Fruit fly (Drosophila melanogaster) whole organism, embryonic: ENCODE measurements around the gene E2f2.

Source experiments
- Ada2b ChIP-seq: fragments of 200-800 bp; sonication (Bioruptor generic); IDR thresholded peaks from 2 replicates; pipeline ENCODE4 v1.3.6; 2022; ENCODE audit warnings: missing biosample characterization, missing genetic modification characterization
- Adf1 ChIP-seq: fragments of 200-800 bp; sonication (Bioruptor generic); IDR thresholded peaks from 2 replicates; pipeline ENCODE4 v1.3.6; 2022; ENCODE audit warnings: missing biosample characterization, missing genetic modification characterization
- BEAF-32 ChIP-seq: fragments of 200-800 bp; sonication (Bioruptor generic); optimal IDR thresholded peaks from 3 replicates; lab custom pipeline; 2017; ENCODE audit warnings: missing biosample characterization, missing genetic modification characterization, mild to moderate bottlenecking, moderate library complexity, missing genetic modification reagents
- BtbVII ChIP-seq: fragments of 200-800 bp; sonication (Bioruptor generic); optimal IDR thresholded peaks from 3 replicates; lab custom pipeline; 2017; ENCODE audit warnings: missing biosample characterization, mild to moderate bottlenecking, missing genetic modification characterization
- CG12219 ChIP-seq: fragments of 200-800 bp; sonication (Bioruptor generic); optimal IDR thresholded peaks from 3 replicates; lab custom pipeline; 2018; ENCODE audit warnings: missing biosample characterization, mild to moderate bottlenecking, missing genetic modification characterization
- CG13287 ChIP-seq: fragments of 200-800 bp; sonication (Bioruptor generic); IDR thresholded peaks from 2 replicates; pipeline ENCODE4 v1.3.6; 2022; ENCODE audit warnings: missing biosample characterization, missing genetic modification characterization; ENCODE audit not compliant: partially characterized antibody
- CG13894 ChIP-seq: fragments of 200-800 bp; sonication (Bioruptor generic); optimal IDR thresholded peaks from 3 replicates; lab custom pipeline; 2018; ENCODE audit warnings: missing biosample characterization, mild to moderate bottlenecking, missing genetic modification characterization, moderate library complexity
- CG14710 ChIP-seq: fragments of 200-800 bp; sonication (Bioruptor generic); optimal IDR thresholded peaks from 3 replicates; lab custom pipeline; 2019; ENCODE audit warnings: missing biosample characterization, mild to moderate bottlenecking, missing genetic modification characterization, moderate library complexity
- CG16779 ChIP-seq: fragments of 200-800 bp; sonication (Bioruptor generic); IDR thresholded peaks from 2 replicates; pipeline ENCODE4 v1.3.6; 2022; ENCODE audit warnings: missing biosample characterization, missing genetic modification characterization
- CG16815 ChIP-seq: fragments of 200-800 bp; sonication (Bioruptor generic); optimal IDR thresholded peaks from 3 replicates; lab custom pipeline; 2017; ENCODE audit warnings: missing biosample characterization, mild to moderate bottlenecking, missing genetic modification characterization
- CG17568 ChIP-seq: fragments of 200-800 bp; sonication (Bioruptor generic); optimal IDR thresholded peaks from 2 replicates; lab custom pipeline; 2018; ENCODE audit warnings: missing biosample characterization, mild to moderate bottlenecking, missing genetic modification characterization, moderate library complexity
- CG17912 ChIP-seq: fragments of 200-800 bp; sonication (Bioruptor generic); optimal IDR thresholded peaks from 2 replicates; lab custom pipeline; 2018; ENCODE audit warnings: missing biosample characterization, mild to moderate bottlenecking, missing genetic modification characterization
- CG2678 ChIP-seq: fragments of 200-800 bp; sonication (Bioruptor generic); optimal IDR thresholded peaks from 3 replicates; lab custom pipeline; 2019; ENCODE audit warnings: missing biosample characterization, mild to moderate bottlenecking, missing genetic modification characterization, moderate library complexity
- CG2712 ChIP-seq: fragments of 200-800 bp; optimal IDR thresholded peaks from 3 replicates; lab custom pipeline; 2019; ENCODE audit warnings: missing biosample characterization, mild to moderate bottlenecking, missing genetic modification characterization, moderate library complexity
- CG2889 ChIP-seq: fragments of 200-800 bp; sonication (Bioruptor generic); IDR thresholded peaks from 3 replicates; pipeline ENCODE4 v1.3.6; 2022; ENCODE audit warnings: missing biosample characterization, missing genetic modification characterization
- CG31365 ChIP-seq: fragments of 200-800 bp; sonication (Bioruptor generic); optimal IDR thresholded peaks from 2 replicates; lab custom pipeline; 2018; ENCODE audit warnings: missing biosample characterization, mild to moderate bottlenecking, missing genetic modification characterization
- CG34376 ChIP-seq: fragments of 200-800 bp; sonication (Bioruptor generic); optimal IDR thresholded peaks from 2 replicates; lab custom pipeline; 2018; ENCODE audit warnings: missing biosample characterization, mild to moderate bottlenecking, missing genetic modification characterization
- CG6175 ChIP-seq: fragments of 200-800 bp; sonication (Bioruptor generic); IDR thresholded peaks from 3 replicates; pipeline ENCODE4 v1.3.6; 2022; ENCODE audit warnings: missing biosample characterization, missing genetic modification characterization
- CG6813 ChIP-seq: fragments of 200-800 bp; sonication (Bioruptor generic); optimal IDR thresholded peaks from 2 replicates; lab custom pipeline; 2017; ENCODE audit warnings: missing biosample characterization, missing genetic modification characterization, mild to moderate bottlenecking, moderate library complexity, missing genetic modification reagents
- CG7745 ChIP-seq: fragments of 200-800 bp; sonication (Bioruptor generic); optimal IDR thresholded peaks from 2 replicates; lab custom pipeline; 2018; ENCODE audit warnings: missing biosample characterization, mild to moderate bottlenecking, missing genetic modification characterization, moderate library complexity
- CG8290 ChIP-seq, 3 experiments: fragments of 200-800 bp; sonication (Bioruptor generic); optimal IDR thresholded peaks; 2 replicates each; lab custom pipeline; 2016 to 2019; ENCODE audit warnings: missing biosample characterization in 3 of 3, missing genetic modification characterization in 3 of 3, mild to moderate bottlenecking in 2 of 3, moderate library complexity in 1 of 3
- CG9437 ChIP-seq: fragments of 200-800 bp; sonication (Bioruptor generic); optimal IDR thresholded peaks from 2 replicates; lab custom pipeline; 2018; ENCODE audit warnings: missing biosample characterization, mild to moderate bottlenecking, missing genetic modification characterization
- CG9797 ChIP-seq: fragments of 200-800 bp; sonication (Bioruptor generic); optimal IDR thresholded peaks from 3 replicates; lab custom pipeline; 2018; ENCODE audit warnings: missing biosample characterization, mild to moderate bottlenecking, missing genetic modification characterization
- CG9876 ChIP-seq: fragments of 200-800 bp; sonication (Bioruptor generic); optimal IDR thresholded peaks from 2 replicates; lab custom pipeline; 2016; ENCODE audit warnings: missing biosample characterization, missing genetic modification characterization
- Doc2 ChIP-seq: fragments of 200-800 bp; sonication (Bioruptor generic); IDR thresholded peaks from 2 replicates; pipeline ENCODE4 v1.3.6; 2022; ENCODE audit warnings: missing biosample characterization, missing genetic modification characterization
- E2f2 ChIP-seq: fragments of 200-800 bp; sonication (Bioruptor generic); IDR thresholded peaks from 2 replicates; pipeline ENCODE4 v1.3.6; 2022; ENCODE audit warnings: missing biosample characterization, missing genetic modification characterization
- Fer1 ChIP-seq: fragments of 200-800 bp; sonication (Bioruptor generic); optimal IDR thresholded peaks from 2 replicates; lab custom pipeline; 2017; ENCODE audit warnings: missing biosample characterization, mild to moderate bottlenecking, missing genetic modification characterization
- H15 ChIP-seq: fragments of 200-800 bp; sonication (Bioruptor generic); IDR thresholded peaks from 3 replicates; pipeline ENCODE4 v1.3.6; 2022; ENCODE audit warnings: missing biosample characterization, missing genetic modification characterization
- Nf-YC ChIP-seq: fragments of 200-800 bp; optimal IDR thresholded peaks from 3 replicates; lab custom pipeline; 2019; ENCODE audit warnings: missing biosample characterization, mild to moderate bottlenecking, missing genetic modification characterization, moderate library complexity
- Optix ChIP-seq: fragments of 200-800 bp; sonication (Bioruptor generic); IDR thresholded peaks from 3 replicates; pipeline ENCODE4 v1.3.6; 2022; ENCODE audit warnings: missing biosample characterization, missing genetic modification characterization
- Pdp1 ChIP-seq, 2 experiments: fragments of 200-800 bp; sonication (Bioruptor generic); optimal IDR thresholded peaks; 3 replicates each; lab custom pipeline; 2016; ENCODE audit warnings: missing biosample characterization in 2 of 2, missing genetic modification characterization in 2 of 2, mild to moderate bottlenecking in 1 of 2, moderate library complexity in 1 of 2
- bigmax ChIP-seq: fragments of 200-800 bp; sonication (Bioruptor generic); optimal IDR thresholded peaks from 2 replicates; lab custom pipeline; 2018; ENCODE audit warnings: missing biosample characterization, mild to moderate bottlenecking, missing genetic modification characterization
- btn ChIP-seq: fragments of 200-800 bp; sonication (Bioruptor generic); optimal IDR thresholded peaks from 2 replicates; lab custom pipeline; 2016; ENCODE audit warnings: missing biosample characterization, missing genetic modification characterization
- fd64A ChIP-seq: fragments of 200-800 bp; sonication (Bioruptor generic); optimal IDR thresholded peaks from 3 replicates; lab custom pipeline; 2018; ENCODE audit warnings: missing biosample characterization, mild to moderate bottlenecking, missing genetic modification characterization
- gfzf ChIP-seq: fragments of 200-800 bp; sonication (Bioruptor generic); optimal IDR thresholded peaks from 2 replicates; lab custom pipeline; 2016; ENCODE audit warnings: missing biosample characterization, mild to moderate bottlenecking, missing genetic modification characterization, moderate library complexity
- grn ChIP-seq: fragments of 200-800 bp; sonication (Bioruptor generic); optimal IDR thresholded peaks from 3 replicates; lab custom pipeline; 2017; ENCODE audit warnings: missing biosample characterization, missing genetic modification characterization
- gt ChIP-seq: fragments of 200-800 bp; sonication (Bioruptor generic); IDR thresholded peaks from 2 replicates; pipeline ENCODE4 v1.3.6; 2022; ENCODE audit warnings: missing biosample characterization, missing genetic modification characterization
- hkb ChIP-seq, 2 experiments: fragments of 200-800 bp in 1 of 2; fragments of >200 bp in 1 of 2; sonication (Bioruptor generic) in 1 of 2; IDR thresholded peaks in 1 of 2; optimal IDR thresholded peaks in 1 of 2; 2 replicates each; pipeline versions ENCODE4 v1.3.6 to Lab custom; 2017 to 2022; ENCODE audit warnings: missing biosample characterization in 1 of 2, missing genetic modification characterization in 1 of 2
- jumu ChIP-seq: fragments of 200-800 bp; sonication (Bioruptor generic); optimal IDR thresholded peaks from 3 replicates; lab custom pipeline; 2016; ENCODE audit warnings: missing biosample characterization, missing genetic modification characterization
- klu ChIP-seq: fragments of 200-800 bp; sonication (Bioruptor generic); IDR thresholded peaks from 2 replicates; pipeline ENCODE4 v1.3.6; 2022; ENCODE audit warnings: missing biosample characterization, missing genetic modification characterization
- kni ChIP-seq: fragments of 200-800 bp; sonication (Bioruptor generic); optimal IDR thresholded peaks from 3 replicates; lab custom pipeline; 2017; ENCODE audit warnings: mild to moderate bottlenecking, missing biosample characterization, missing genetic modification reagents, missing genetic modification characterization
- lilli ChIP-seq: fragments of 200-800 bp; sonication (Bioruptor generic); optimal IDR thresholded peaks from 3 replicates; lab custom pipeline; 2016; ENCODE audit warnings: missing biosample characterization, missing genetic modification characterization
- nerfin-1 ChIP-seq: fragments of 200-800 bp; sonication (Bioruptor generic); optimal IDR thresholded peaks from 3 replicates; lab custom pipeline; 2019; ENCODE audit warnings: missing biosample characterization, mild to moderate bottlenecking, missing genetic modification characterization, moderate library complexity
- nmo ChIP-seq: fragments of 200-800 bp; sonication (Bioruptor generic); optimal IDR thresholded peaks from 2 replicates; lab custom pipeline; 2018; ENCODE audit warnings: missing biosample characterization, mild to moderate bottlenecking, missing genetic modification characterization, moderate library complexity
- pfk ChIP-seq: fragments of 200-800 bp; sonication (Bioruptor generic); optimal IDR thresholded peaks from 2 replicates; lab custom pipeline; 2018; ENCODE audit warnings: missing biosample characterization, mild to moderate bottlenecking, missing genetic modification characterization, moderate library complexity
- row ChIP-seq: fragments of 200-800 bp; sonication (Bioruptor generic); IDR thresholded peaks from 3 replicates; pipeline ENCODE4 v1.3.6; 2022; ENCODE audit warnings: missing biosample characterization, missing genetic modification characterization
- scrt ChIP-seq: fragments of 200-800 bp; sonication (Bioruptor generic); optimal IDR thresholded peaks from 2 replicates; lab custom pipeline; 2018; ENCODE audit warnings: missing biosample characterization, mild to moderate bottlenecking, missing genetic modification characterization, moderate library complexity
- seq ChIP-seq: fragments of 200-800 bp; sonication (Bioruptor generic); IDR thresholded peaks from 2 replicates; pipeline ENCODE4 v1.3.6; 2022; ENCODE audit warnings: missing biosample characterization, missing genetic modification characterization
- trem ChIP-seq: fragments of 200-800 bp; optimal IDR thresholded peaks from 3 replicates; lab custom pipeline; 2019; ENCODE audit warnings: missing biosample characterization, mild to moderate bottlenecking, missing genetic modification characterization, moderate library complexity
- unc-4 ChIP-seq: fragments of 200-800 bp; sonication (Bioruptor generic); IDR thresholded peaks from 2 replicates; pipeline ENCODE4 v1.3.6; 2022; ENCODE audit warnings: missing biosample characterization, missing genetic modification characterization; ENCODE audit not compliant: partially characterized antibody

The E2f2 gene

DNA sequence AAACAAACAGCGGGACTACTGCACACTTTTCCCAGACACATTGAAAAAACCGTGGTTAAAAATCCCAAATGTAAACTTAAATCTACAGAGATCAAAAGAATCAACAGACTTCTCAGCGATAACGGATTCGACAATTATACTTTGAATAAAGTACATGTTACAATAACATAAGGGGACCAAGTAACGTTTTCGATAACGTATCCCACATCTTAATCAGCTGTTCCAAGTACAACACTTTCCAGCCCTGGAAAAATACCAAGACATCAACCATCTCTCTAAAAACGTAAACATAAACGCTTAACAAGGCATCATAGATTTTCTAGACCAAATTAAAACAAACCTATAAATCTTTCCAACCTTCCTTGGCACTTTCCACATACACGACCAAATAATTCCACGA, 2.7 kb downstream of the E2f2 start (continued):
- TF ChIP-seq CG16779 (GFP tag; lab: Robert Waterston, UW) (no peak), CG2712 (tag; lab: Kevin White, UChicago) (peak; percentile 0), CG9876 (GFP tag; lab: Kevin White, UChicago) (no peak), nmo (GFP tag; lab: Kevin White, UChicago) (peak; percentile 23), Doc2 (GFP tag; lab: Robert Waterston, UW) (no peak), seq (GFP tag; lab: Robert Waterston, UW) (no peak), scrt (GFP tag; lab: Kevin White, UChicago) (no peak), trem (peak; percentile 41), fd64A (GFP tag; lab: Kevin White, UChicago) (no peak), CG6813 (no peak), CG13287 (GFP tag; lab: Robert Waterston, UW) (peak; percentile 62), CG13894 (tag; lab: Kevin White, UChicago) (peak; percentile 80), klu (GFP tag; lab: Robert Waterston, UW) (no peak), H15 (GFP tag; lab: Robert Waterston, UW) (no peak), btn (GFP tag; lab: Kevin White, UChicago) (no peak), CG6175 (no peak), pfk (GFP tag; lab: Kevin White, UChicago) (peak; percentile 0), CG34376 (peak; percentile 14), Adf1 (GFP tag; lab: Robert Waterston, UW) (no peak), kni (GFP tag; lab: Kevin White, UChicago) (peak; percentile 37), Pdp1 (GFP tag; optimal IDR thresholded peaks at IDR 0.05; lab: Kevin White, UChicago) (no peak), lilli (GFP tag; lab: Kevin White, UChicago) (no peak), hkb (optimal IDR thresholded peaks at IDR 0.05; lab: Kevin White, UChicago) (no peak), hkb (GFP tag; IDR thresholded peaks at IDR 0.05; lab: Robert Waterston, UW) (no peak), CG17568 (GFP tag; lab: Kevin White, UChicago) (no peak), nerfin-1 (tag; lab: Kevin White, UChicago) (peak; percentile 78), grn (GFP tag; lab: Kevin White, UChicago) (peak; percentile 12), CG9437 (peak; percentile 99), jumu (GFP tag; lab: Kevin White, UChicago) (no peak), E2f2 (peak; percentile 66), Optix (GFP tag; lab: Robert Waterston, UW) (no peak), gt (GFP tag; lab: Robert Waterston, UW) (no peak), Nf-YC (tag; lab: Kevin White, UChicago) (peak; percentile 14), CG12219 (GFP tag; lab: Kevin White, UChicago) (no peak), CG14710 (tag; lab: Kevin White, UChicago) (no peak), CG31365 (tag; lab: Kevin White, UChicago) (no peak), CG8290 (GFP tag; optimal IDR thresholded peaks at IDR 0.05; lab: Kevin White, UChicago) (no peak), CG8290 (tag; optimal IDR thresholded peaks at IDR 0.05; lab: Kevin White, UChicago) (peak in 1 of 2 experiments; percentile 49), row (GFP tag; lab: Robert Waterston, UW) (0 out of 3 replicates have a peak, but pooled peaks have one; percentile 34), gfzf (GFP tag; lab: Kevin White, UChicago) (peak; percentile 55), bigmax (GFP tag; lab: Kevin White, UChicago) (no peak), CG9797 (no peak), CG17912 (GFP tag; lab: Kevin White, UChicago) (no peak), BtbVII (GFP tag; lab: Kevin White, UChicago) (no peak), CG2678 (tag; lab: Kevin White, UChicago) (no peak), CG2889 (GFP tag; lab: Robert Waterston, UW) (no peak), CG7745 (tag; lab: Kevin White, UChicago) (no peak), Ada2b (GFP tag; lab: Robert Waterston, UW) (no peak), BEAF-32 (GFP tag; lab: Kevin White, UChicago) (peak; percentile 29), Fer1 (GFP tag; lab: Kevin White, UChicago) (peak; percentile 22), unc-4 (GFP tag; lab: Robert Waterston, UW) (peak; percentile 49), CG16815 (GFP tag; lab: Kevin White, UChicago) (no peak)
